Worm (Caenorhabditis elegans) whole organism, late embryonic: Measurements from ENCODE around the gene ZK380.6.
A peak's percentile ranks its signal among the peaks of the same experiment; 100 is the strongest.

Experiments used
- F13H6.1 ChIP-seq: sonication (generic microtip); optimal IDR thresholded peaks from 2 replicates; lab custom pipeline; 2016; ENCODE audit warnings: missing genetic modification characterization, missing compliant biosample characterization
- ceh-30 ChIP-seq: fragments of 150-350 bp; optimal IDR thresholded peaks from 2 replicates; lab custom pipeline; 2014; ENCODE audit warnings: missing biosample characterization, missing genetic modification characterization
- ceh-45 ChIP-seq: fragments of 200-800 bp; sonication (Bioruptor generic); IDR thresholded peaks from 2 replicates; pipeline ENCODE4 v1.3.6; 2022; ENCODE audit warnings: missing genetic modification reagents, missing genetic modification characterization, missing compliant biosample characterization
- che-1 ChIP-seq: sonication (generic microtip); optimal IDR thresholded peaks from 2 replicates; lab custom pipeline; 2016; ENCODE audit warnings: mild to moderate bottlenecking, missing genetic modification characterization, missing compliant biosample characterization
- elt-4 ChIP-seq: sonication (generic microtip); optimal IDR thresholded peaks from 2 replicates; lab custom pipeline; 2016; ENCODE audit warnings: missing genetic modification characterization, missing compliant biosample characterization
- hlh-13 ChIP-seq: fragments of 200-800 bp; sonication (Bioruptor generic); optimal IDR thresholded peaks from 2 replicates; lab custom pipeline; 2018; ENCODE audit warnings: mild to moderate bottlenecking, missing genetic modification characterization, missing compliant biosample characterization
- pat-9 ChIP-seq: fragments of 200-800 bp; sonication (Bioruptor generic); optimal IDR thresholded peaks from 2 replicates; lab custom pipeline; 2018; ENCODE audit warnings: mild to moderate bottlenecking, missing genetic modification characterization, moderate library complexity, missing compliant biosample characterization
- unc-42 ChIP-seq: sonication (generic microtip); optimal IDR thresholded peaks from 2 replicates; lab custom pipeline; 2016; ENCODE audit warnings: missing genotype, missing genetic modification characterization, missing compliant biosample characterization

The ZK380.6 gene

DNA sequence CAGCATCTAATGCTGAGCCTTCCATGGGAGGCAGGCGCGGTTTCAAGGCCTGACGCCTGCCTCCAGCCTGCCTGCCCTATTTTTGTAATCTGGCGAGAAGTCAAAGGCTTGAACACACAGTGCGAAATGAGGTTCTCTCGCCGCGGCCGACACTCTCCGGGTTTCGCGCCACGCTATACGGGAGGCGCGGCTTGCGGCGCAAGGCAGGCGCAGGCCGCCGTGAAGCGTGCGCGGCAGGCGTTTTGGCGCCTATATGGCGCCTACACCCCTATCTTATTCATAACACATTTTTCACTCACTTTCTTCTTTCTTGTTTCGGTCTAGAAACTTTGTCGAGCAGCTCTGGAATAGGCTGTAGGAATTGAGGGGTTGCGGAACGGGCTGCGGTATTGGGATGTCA is 48.8 kb downstream of the ZK380.6 start:
- no peak for TF ChIP-seq che-1
- no peak for TF ChIP-seq pat-9
- TF ChIP-seq elt-4 (tag; lab: Kevin White, UChicago) = peak; percentile 60
- TF ChIP-seq, all 69 proteins: peak for 1

DNA sequence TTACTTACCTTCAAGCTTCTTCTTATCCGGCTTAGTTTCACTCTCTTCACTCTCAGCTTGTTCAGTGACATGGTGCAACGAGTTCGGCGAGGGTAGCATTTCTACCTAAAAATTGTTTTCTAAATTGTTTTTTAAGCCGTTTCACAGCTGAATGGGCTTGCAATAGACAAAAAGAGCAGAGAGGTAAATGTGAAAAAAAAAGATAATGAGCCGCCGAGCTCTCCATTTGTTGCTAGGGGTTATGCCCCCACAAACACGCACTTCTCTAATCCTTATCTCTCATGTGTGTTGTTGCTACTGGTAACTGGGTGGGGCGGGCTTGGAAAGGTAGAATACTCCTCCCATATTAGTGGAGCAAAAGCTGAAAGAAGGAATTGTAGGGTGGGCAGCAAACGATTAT is 49.6 kb downstream of the ZK380.6 start, which contains the start of gene C36C9.5:
TSS of gene C36C9.5 (minus strand) at position 101 of the 400 bp plus-strand sequence.
- TF ChIP-seq hlh-13 (GFP tag; lab: Kevin White, UChicago) (no peak), ceh-30 (tag; lab: Kevin White, UChicago) (no peak), unc-42 (no peak), ceh-45 (GFP tag; lab: Robert Waterston, UW) (no peak), F13H6.1 (tag; lab: Kevin White, UChicago) (no peak)
- TF ChIP-seq, all 69 proteins: peak for 0
